Fruit fly (Drosophila melanogaster): ENCODE data around the gene CG32071.

Gene CG32071

DNA sequence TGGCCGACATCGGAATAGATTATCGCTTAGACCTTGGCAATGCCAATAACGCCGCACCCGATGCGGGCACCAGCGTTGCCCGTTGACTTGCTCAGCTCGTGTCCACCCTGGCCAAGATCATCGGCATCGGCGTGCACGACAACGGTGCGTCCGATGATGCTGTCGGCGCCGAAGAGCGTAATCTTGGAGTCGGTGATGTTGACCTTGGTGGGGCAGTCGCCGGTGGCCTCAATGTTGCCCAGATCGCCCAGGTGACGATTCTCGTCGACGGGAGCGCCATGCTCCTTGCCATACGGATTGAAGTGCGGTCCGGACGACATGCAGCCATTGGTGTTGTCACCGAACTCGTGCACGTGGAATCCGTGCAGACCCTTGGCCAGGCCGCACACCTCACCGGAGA, 8.8 kb upstream of the CG32071 start:
- TF ChIP-seq CG2199 (GFP tag; IDR thresholded peaks at IDR 0.05) = 0 out of 3 replicates have a peak, but pooled peaks have one; percentile 24
- 0 out of 2 replicates have a peak, but pooled peaks have one; percentile 25 for TF ChIP-seq aop (GFP tag; IDR thresholded peaks at IDR 0.05)
- no peak for TF ChIP-seq tio (GFP tag; optimal IDR thresholded peaks at IDR 0.05)
- no peak for TF ChIP-seq Hsf (GFP tag; optimal IDR thresholded peaks at IDR 0.05)
- TF ChIP-seq CG13287 (GFP tag; IDR thresholded peaks at IDR 0.05; ENCODE audit: partially characterized antibody) = no peak
- TF ChIP-seq CG3726 (GFP tag; IDR thresholded peaks at IDR 0.05) = no peak
- TF ChIP-seq CG32532 (GFP tag; IDR thresholded peaks at IDR 0.05) = no peak
- no peak for TF ChIP-seq Rx (GFP tag; IDR thresholded peaks at IDR 0.05)
- TF ChIP-seq sd (tag; optimal IDR thresholded peaks at IDR 0.05) = no peak
- TF ChIP-seq dysf (GFP tag; IDR thresholded peaks at IDR 0.05) = 0 out of 3 replicates have a peak, but pooled peaks have one; percentile 28
- TF ChIP-seq knrl (GFP tag; IDR thresholded peaks at IDR 0.05; ENCODE audit: partially characterized antibody) = no peak
- no peak for TF ChIP-seq CG6854 (GFP tag; optimal IDR thresholded peaks at IDR 0.05)
- 0 out of 2 replicates have a peak, but pooled peaks have one; percentile 43 for TF ChIP-seq CG10321 (GFP tag; IDR thresholded peaks at IDR 0.05)
- no peak for TF ChIP-seq lov (optimal IDR thresholded peaks at IDR 0.05)
- 0 out of 3 replicates have a peak, but pooled peaks have one; percentile 27 for TF ChIP-seq lov (GFP tag; IDR thresholded peaks at IDR 0.05)
- no peak for TF ChIP-seq CG18262 (tag; optimal IDR thresholded peaks at IDR 0.05)
- 0 out of 2 replicates have a peak, but pooled peaks have one; percentile 10 for TF ChIP-seq CG42726 (GFP tag; IDR thresholded peaks at IDR 0.05; ENCODE audit: partially characterized antibody)
- TF ChIP-seq CG11696 (GFP tag; IDR thresholded peaks at IDR 0.05) = 0 out of 2 replicates have a peak, but pooled peaks have one; percentile 16
- no peak for TF ChIP-seq Fer1 (GFP tag; optimal IDR thresholded peaks at IDR 0.05)
- TF ChIP-seq chinmo (GFP tag; IDR thresholded peaks at IDR 0.05; ENCODE audit: partially characterized antibody) = no peak
- TF ChIP-seq disco-r (GFP tag; optimal IDR thresholded peaks at IDR 0.05) = no peak
- no peak for TF ChIP-seq CG33557 (GFP tag; optimal IDR thresholded peaks at IDR 0.05)
- TF ChIP-seq Med (GFP tag) = peak; percentile 59
- TF ChIP-seq Opbp (GFP tag; IDR thresholded peaks at IDR 0.05; ENCODE audit: partially characterized antibody) = 0 out of 3 replicates have a peak, but pooled peaks have one; percentile 15
- TF ChIP-seq eve (GFP tag; optimal IDR thresholded peaks at IDR 0.05) = no peak
- no peak for TF ChIP-seq CG30020 (tag; optimal IDR thresholded peaks at IDR 0.05)
- no peak for TF ChIP-seq nerfin-1 (tag; optimal IDR thresholded peaks at IDR 0.05)
- TF ChIP-seq Dll (GFP tag; IDR thresholded peaks at IDR 0.05; ENCODE audit: partially characterized antibody) = no peak
- no peak for TF ChIP-seq Xrp1 (GFP tag; IDR thresholded peaks at IDR 0.05)
- no peak for TF ChIP-seq Sry-β (GFP tag; optimal IDR thresholded peaks at IDR 0.05)
- no peak for TF ChIP-seq hth (optimal IDR thresholded peaks at IDR 0.05)
- no peak for TF ChIP-seq CTCF (GFP tag; optimal IDR thresholded peaks at IDR 0.05)
- TF ChIP-seq Gsc (GFP tag; IDR thresholded peaks at IDR 0.05) = no peak
- no peak for TF ChIP-seq sob (GFP tag; IDR thresholded peaks at IDR 0.05)
- TF ChIP-seq unpg (GFP tag; optimal IDR thresholded peaks at IDR 0.05) = no peak
- no peak for TF ChIP-seq YL-1 (GFP tag; optimal IDR thresholded peaks at IDR 0.05)
- TF ChIP-seq CG1233 (GFP tag; optimal IDR thresholded peaks at IDR 0.05) = no peak
- TF ChIP-seq Bgb (GFP tag; IDR thresholded peaks at IDR 0.05; ENCODE audit: partially characterized antibody) = 0 out of 2 replicates have a peak, but pooled peaks have one; percentile 18
- TF ChIP-seq CG4820 (GFP tag; optimal IDR thresholded peaks at IDR 0.05) = no peak
- no peak for TF ChIP-seq CG6813 (GFP tag; optimal IDR thresholded peaks at IDR 0.05)
- 0 out of 3 replicates have a peak, but pooled peaks have one; percentile 28 for TF ChIP-seq CG6175 (GFP tag; IDR thresholded peaks at IDR 0.05)
- no peak for TF ChIP-seq Eip74EF (GFP tag; optimal IDR thresholded peaks at IDR 0.05)
- TF ChIP-seq jing (GFP tag; optimal IDR thresholded peaks at IDR 0.05) = no peak
- no peak for TF ChIP-seq Dad (GFP tag; optimal IDR thresholded peaks at IDR 0.05)
- no peak for TF ChIP-seq CG17912 (GFP tag; optimal IDR thresholded peaks at IDR 0.05)
- TF ChIP-seq Deaf1 (tag; optimal IDR thresholded peaks at IDR 0.05) = peak; percentile 8
- no peak for TF ChIP-seq fru (optimal IDR thresholded peaks at IDR 0.05)
- TF ChIP-seq Drgx (GFP tag; IDR thresholded peaks at IDR 0.05) = no peak
- TF ChIP-seq CG9437 (GFP tag; optimal IDR thresholded peaks at IDR 0.05) = no peak
- no peak for TF ChIP-seq CG10431 (GFP tag; optimal IDR thresholded peaks at IDR 0.05)
- TF ChIP-seq CG18011 (GFP tag; optimal IDR thresholded peaks at IDR 0.05) = no peak

Data from whole organism, embryonic.